Fruit fly (Drosophila melanogaster) whole organism, embryonic: Measurements from ENCODE around the gene Snx6.

Source experiments
- ATbp ChIP-seq: fragments of 200-800 bp; sonication (Bioruptor generic); optimal IDR thresholded peaks from 2 replicates; lab custom pipeline; 2017; ENCODE audit warnings: missing biosample characterization, mild to moderate bottlenecking, missing genetic modification characterization, missing genetic modification reagents
- Ada2b ChIP-seq: fragments of 200-800 bp; sonication (Bioruptor generic); IDR thresholded peaks from 2 replicates; pipeline ENCODE4 v1.3.6; 2022; ENCODE audit warnings: missing biosample characterization, missing genetic modification characterization
- Atf-2 ChIP-seq: fragments of 200-800 bp; sonication (Bioruptor generic); optimal IDR thresholded peaks from 2 replicates; lab custom pipeline; 2016; ENCODE audit warnings: missing biosample characterization, missing genetic modification characterization
- Atf6 ChIP-seq: fragments of 200-800 bp; sonication (Bioruptor generic); IDR thresholded peaks from 2 replicates; pipeline ENCODE4 v1.3.6; 2022; ENCODE audit warnings: missing biosample characterization, missing genetic modification characterization
- Bgb ChIP-seq: fragments of 200-800 bp; sonication (Bioruptor generic); IDR thresholded peaks from 2 replicates; pipeline ENCODE4 v1.3.6; 2022; ENCODE audit warnings: missing biosample characterization, missing genetic modification characterization; ENCODE audit not compliant: partially characterized antibody
- BtbVII ChIP-seq: fragments of 200-800 bp; sonication (Bioruptor generic); optimal IDR thresholded peaks from 3 replicates; lab custom pipeline; 2017; ENCODE audit warnings: missing biosample characterization, mild to moderate bottlenecking, missing genetic modification characterization
- CG10366 ChIP-seq: fragments of 200-800 bp; sonication (Bioruptor generic); IDR thresholded peaks from 2 replicates; pipeline ENCODE4 v1.3.6; 2022; ENCODE audit warnings: missing biosample characterization, missing genetic modification characterization
- CG11085 ChIP-seq: fragments of 200-800 bp; sonication (Bioruptor generic); IDR thresholded peaks from 2 replicates; pipeline ENCODE4 v1.3.6; 2022; ENCODE audit warnings: missing biosample characterization, missing genetic modification characterization
- CG11247 ChIP-seq: fragments of 200-800 bp; sonication (Bioruptor generic); IDR thresholded peaks from 2 replicates; pipeline ENCODE4 v1.3.6; 2022; ENCODE audit warnings: missing biosample characterization, missing genetic modification characterization
- CG11695 ChIP-seq: fragments of 200-800 bp; sonication (Bioruptor generic); IDR thresholded peaks from 3 replicates; pipeline ENCODE4 v1.3.6; 2022; ENCODE audit warnings: missing biosample characterization, missing genetic modification characterization
- CG12391 ChIP-seq: fragments of 200-800 bp; sonication (Bioruptor generic); optimal IDR thresholded peaks from 3 replicates; lab custom pipeline; 2018; ENCODE audit warnings: missing biosample characterization, mild to moderate bottlenecking, missing genetic modification characterization, moderate library complexity
- CG13123 ChIP-seq: fragments of 200-800 bp; sonication (Bioruptor generic); optimal IDR thresholded peaks from 2 replicates; lab custom pipeline; 2016; ENCODE audit warnings: missing biosample characterization, missing genetic modification characterization
- CG13624 ChIP-seq: fragments of 200-800 bp; sonication (Bioruptor generic); optimal IDR thresholded peaks from 2 replicates; lab custom pipeline; 2016; ENCODE audit warnings: missing biosample characterization, missing genetic modification characterization
- CG14441 ChIP-seq: fragments of 200-800 bp; sonication (Bioruptor generic); IDR thresholded peaks from 2 replicates; pipeline ENCODE4 v1.3.6; 2022; ENCODE audit warnings: missing biosample characterization, missing genetic modification characterization
- CG15696 ChIP-seq: fragments of 200-800 bp; sonication (Bioruptor generic); optimal IDR thresholded peaks from 2 replicates; lab custom pipeline; 2019; ENCODE audit warnings: missing biosample characterization, mild to moderate bottlenecking, missing genetic modification characterization, moderate library complexity
- CG16813 ChIP-seq: fragments of 200-800 bp; sonication (Bioruptor generic); IDR thresholded peaks from 3 replicates; pipeline ENCODE4 v1.3.6; 2022; ENCODE audit warnings: missing biosample characterization, missing genetic modification characterization; ENCODE audit not compliant: partially characterized antibody
- CG18011 ChIP-seq: fragments of 200-800 bp; sonication (Bioruptor generic); optimal IDR thresholded peaks from 2 replicates; lab custom pipeline; 2017; ENCODE audit warnings: missing biosample characterization, missing genetic modification characterization, mild to moderate bottlenecking, moderate library complexity, missing genotype
- CG18599 ChIP-seq: fragments of 200-800 bp; sonication (Bioruptor generic); optimal IDR thresholded peaks from 3 replicates; lab custom pipeline; 2017; ENCODE audit warnings: missing biosample characterization, missing genetic modification characterization, mild to moderate bottlenecking, moderate library complexity, missing genetic modification reagents
- CG5180 ChIP-seq: fragments of 200-800 bp; sonication (Bioruptor generic); optimal IDR thresholded peaks from 3 replicates; lab custom pipeline; 2017; ENCODE audit warnings: missing biosample characterization, missing genetic modification characterization, mild to moderate bottlenecking, moderate library complexity, missing genetic modification reagents
- CG5953 ChIP-seq: fragments of 200-800 bp; sonication (Bioruptor generic); IDR thresholded peaks from 2 replicates; pipeline ENCODE4 v1.3.6; 2022; ENCODE audit warnings: missing biosample characterization, missing genetic modification characterization
- CG7357 ChIP-seq: fragments of 200-800 bp; sonication (Bioruptor generic); IDR thresholded peaks from 3 replicates; pipeline ENCODE4 v1.3.6; 2022; ENCODE audit warnings: missing biosample characterization, missing genetic modification characterization
- CG7745 ChIP-seq: fragments of 200-800 bp; sonication (Bioruptor generic); optimal IDR thresholded peaks from 2 replicates; lab custom pipeline; 2018; ENCODE audit warnings: missing biosample characterization, mild to moderate bottlenecking, missing genetic modification characterization, moderate library complexity
- CG9609 ChIP-seq: fragments of 200-800 bp; sonication (Bioruptor generic); optimal IDR thresholded peaks from 3 replicates; lab custom pipeline; 2016; ENCODE audit warnings: missing biosample characterization, missing genetic modification characterization
- Hr51 ChIP-seq, 2 experiments: fragments of 200-800 bp; sonication (Bioruptor generic); optimal IDR thresholded peaks; 2 replicates in 1 of 2; 3 replicates in 1 of 2; lab custom pipeline; 2016 to 2018; ENCODE audit warnings: missing biosample characterization in 2 of 2, missing genetic modification characterization in 2 of 2, mild to moderate bottlenecking in 1 of 2, moderate library complexity in 1 of 2
- Kr ChIP-seq: fragments of 200-800 bp; sonication (Bioruptor generic); optimal IDR thresholded peaks from 2 replicates; lab custom pipeline; 2017; ENCODE audit warnings: missing biosample characterization, mild to moderate bottlenecking, missing genetic modification characterization
- Oaz ChIP-seq: fragments of 200-800 bp; sonication (Bioruptor generic); IDR thresholded peaks from 2 replicates; pipeline ENCODE4 v1.3.6; 2022; ENCODE audit warnings: missing biosample characterization, missing genetic modification characterization
- Rfx ChIP-seq: fragments of 200-800 bp; sonication (Bioruptor generic); IDR thresholded peaks from 2 replicates; pipeline ENCODE4 v1.3.6; 2022; ENCODE audit warnings: missing biosample characterization, missing genetic modification characterization
- Sry-β ChIP-seq: fragments of 200-800 bp; sonication (Bioruptor generic); optimal IDR thresholded peaks from 2 replicates; lab custom pipeline; 2018; ENCODE audit warnings: missing biosample characterization, mild to moderate bottlenecking, missing genetic modification characterization, moderate library complexity
- Stat92E ChIP-seq, 3 experiments: fragments of >200 bp in 2 of 3; fragments of 200-800 bp in 1 of 3; sonication (Bioruptor generic) in 1 of 3; optimal IDR thresholded peaks; 2 replicates each; lab custom pipeline; 2017 to 2019; ENCODE audit warnings: missing biosample characterization in 3 of 3, missing genetic modification characterization in 3 of 3, mild to moderate bottlenecking in 1 of 3, moderate library complexity in 1 of 3
- ato ChIP-seq: fragments of 200-800 bp; sonication (Bioruptor generic); IDR thresholded peaks from 2 replicates; pipeline ENCODE4 v1.3.6; 2022; ENCODE audit warnings: missing biosample characterization, missing genetic modification characterization; ENCODE audit not compliant: partially characterized antibody
- az2 ChIP-seq: fragments of 200-800 bp; sonication (Bioruptor generic); optimal IDR thresholded peaks from 3 replicates; lab custom pipeline; 2016; ENCODE audit warnings: missing biosample characterization, missing genetic modification characterization
- br ChIP-seq: fragments of >200 bp; optimal IDR thresholded peaks from 2 replicates; lab custom pipeline; 2017
- bsh ChIP-seq, 2 experiments: fragments of 200-800 bp; sonication (Bioruptor generic); optimal IDR thresholded peaks; 2 replicates each; lab custom pipeline; 2017 to 2018; ENCODE audit warnings: mild to moderate bottlenecking in 2 of 2, missing biosample characterization in 2 of 2, missing genetic modification characterization in 2 of 2, moderate library complexity in 1 of 2
- ci ChIP-seq: fragments of 200-800 bp; sonication (Bioruptor generic); IDR thresholded peaks from 3 replicates; pipeline ENCODE4 v1.3.6; 2022; ENCODE audit warnings: missing biosample characterization, missing genetic modification characterization
- cwo ChIP-seq: fragments of 200-800 bp; sonication (Bioruptor generic); optimal IDR thresholded peaks from 3 replicates; lab custom pipeline; 2017; ENCODE audit warnings: missing biosample characterization, missing genetic modification characterization, mild to moderate bottlenecking, moderate library complexity, missing genetic modification reagents
- dmrt11E ChIP-seq: fragments of 200-800 bp; sonication (Bioruptor generic); optimal IDR thresholded peaks from 3 replicates; lab custom pipeline; 2018; ENCODE audit warnings: missing biosample characterization, mild to moderate bottlenecking, missing genetic modification characterization, moderate library complexity
- dysf ChIP-seq: fragments of 200-800 bp; sonication (Bioruptor generic); IDR thresholded peaks from 3 replicates; pipeline ENCODE4 v1.3.6; 2022; ENCODE audit warnings: missing biosample characterization, missing genetic modification characterization
- ewg ChIP-seq: fragments of 200-800 bp; sonication (Bioruptor generic); optimal IDR thresholded peaks from 3 replicates; lab custom pipeline; 2017; ENCODE audit warnings: mild to moderate bottlenecking, missing biosample characterization, missing genetic modification reagents, missing genetic modification characterization
- fd102C ChIP-seq: fragments of 200-800 bp; sonication (Bioruptor generic); optimal IDR thresholded peaks from 2 replicates; lab custom pipeline; 2018; ENCODE audit warnings: missing biosample characterization, mild to moderate bottlenecking, missing genetic modification characterization, moderate library complexity
- fd96Cb ChIP-seq: fragments of 200-800 bp; sonication (Bioruptor generic); optimal IDR thresholded peaks from 2 replicates; lab custom pipeline; 2018; ENCODE audit warnings: missing biosample characterization, mild to moderate bottlenecking, missing genetic modification characterization, moderate library complexity
- ind ChIP-seq: fragments of 200-800 bp; sonication (Bioruptor generic); optimal IDR thresholded peaks from 3 replicates; lab custom pipeline; 2016; ENCODE audit warnings: missing biosample characterization, missing genetic modification characterization
- luna ChIP-seq: fragments of 200-800 bp; sonication (Bioruptor generic); optimal IDR thresholded peaks from 2 replicates; lab custom pipeline; 2016; ENCODE audit warnings: missing biosample characterization, missing genetic modification characterization
- mld ChIP-seq: fragments of 200-800 bp; sonication (Bioruptor generic); IDR thresholded peaks from 3 replicates; pipeline ENCODE4 v1.3.6; 2022; ENCODE audit warnings: missing biosample characterization, missing genetic modification characterization; ENCODE audit not compliant: partially characterized antibody
- nau ChIP-seq: fragments of 200-800 bp; sonication (Bioruptor generic); optimal IDR thresholded peaks from 3 replicates; lab custom pipeline; 2017; ENCODE audit warnings: missing biosample characterization, mild to moderate bottlenecking, missing genetic modification characterization, missing genetic modification reagents
- nmo ChIP-seq: fragments of 200-800 bp; sonication (Bioruptor generic); optimal IDR thresholded peaks from 2 replicates; lab custom pipeline; 2018; ENCODE audit warnings: missing biosample characterization, mild to moderate bottlenecking, missing genetic modification characterization, moderate library complexity
- pita ChIP-seq: fragments of 200-800 bp; sonication (Bioruptor generic); optimal IDR thresholded peaks from 2 replicates; lab custom pipeline; 2017; ENCODE audit warnings: missing biosample characterization, mild to moderate bottlenecking, missing genetic modification characterization
- sr ChIP-seq: fragments of 200-800 bp; sonication (Bioruptor generic); IDR thresholded peaks from 3 replicates; pipeline ENCODE4 v1.3.6; 2022; ENCODE audit warnings: missing biosample characterization, missing genetic modification characterization
- tll ChIP-seq, 2 experiments: fragments of 200-800 bp in 1 of 2; fragments of >200 bp in 1 of 2; sonication (Bioruptor generic) in 1 of 2; optimal IDR thresholded peaks; 2 replicates each; lab custom pipeline; 2017 to 2019; ENCODE audit warnings: missing biosample characterization in 2 of 2, missing genetic modification characterization in 2 of 2, mild to moderate bottlenecking in 1 of 2, moderate library complexity in 1 of 2

Snx6 gene

dm6 chr2L:8212666-8213270 lies 7.8 kb downstream of the Snx6 start, which contains the start of the genes CG8372 and CG8360 (continued):
- TF ChIP-seq tll (GFP tag; optimal IDR thresholded peaks at IDR 0.05; lab: Kevin White, UChicago) (peak in 1 of 2 experiments; percentile 72), CG7745 (tag; lab: Kevin White, UChicago) (peak; percentile 18), ewg (GFP tag; lab: Kevin White, UChicago) (peak; percentile 95), CG13123 (GFP tag; lab: Kevin White, UChicago) (peak; percentile 98), CG16813 (no peak), Atf-2 (GFP tag; lab: Kevin White, UChicago) (peak; percentile 99), nmo (GFP tag; lab: Kevin White, UChicago) (peak; percentile 99), CG12391 (tag; lab: Kevin White, UChicago) (peak; percentile 99), CG5180 (GFP tag; lab: Kevin White, UChicago) (peak; percentile 91), ci (GFP tag; lab: Robert Waterston, UW) (peak; percentile 99), CG11247 (peak; percentile 99), CG18011 (GFP tag; lab: Kevin White, UChicago) (peak; percentile 93), nau (GFP tag; lab: Kevin White, UChicago) (peak; percentile 99), Sry-β (peak; percentile 72), CG5953 (GFP tag; lab: Robert Waterston, UW) (peak; percentile 98), Kr (GFP tag; lab: Kevin White, UChicago) (peak; percentile 18), dmrt11E (peak; percentile 95), fd102C (GFP tag; lab: Kevin White, UChicago) (peak; percentile 90), CG14441 (GFP tag; lab: Robert Waterston, UW) (peak; percentile 99), CG15696 (tag; lab: Kevin White, UChicago) (peak; percentile 96), dysf (GFP tag; lab: Robert Waterston, UW) (peak; percentile 99), Hr51 (GFP tag; optimal IDR thresholded peaks at IDR 0.05; lab: Kevin White, UChicago) (peak; percentile 99), mld (GFP tag; lab: Robert Waterston, UW) (no peak), Bgb (GFP tag; lab: Robert Waterston, UW) (peak; percentile 33; the same call in 1 of the 2 replicates), CG11085 (GFP tag; lab: Robert Waterston, UW) (peak; percentile 98), cwo (GFP tag; lab: Kevin White, UChicago) (peak; percentile 97), Oaz (GFP tag; lab: Robert Waterston, UW) (peak; percentile 98), CG11695 (GFP tag; lab: Robert Waterston, UW) (peak; percentile 99), CG10366 (GFP tag; lab: Robert Waterston, UW) (peak; percentile 99), luna (GFP tag; lab: Kevin White, UChicago) (peak; percentile 97), fd96Cb (peak; percentile 98), ato (GFP tag; lab: Robert Waterston, UW) (peak; percentile 44; the same call in 1 of the 2 replicates), Stat92E (GFP tag; optimal IDR thresholded peaks at IDR 0.05; lab: Kevin White, UChicago) (peak in 1 of 3 experiments; percentile 91), sr (GFP tag; lab: Robert Waterston, UW) (peak; percentile 97), Ada2b (peak; percentile 99), BtbVII (GFP tag; lab: Kevin White, UChicago) (peak; percentile 98), ind (peak; percentile 99), az2 (GFP tag; lab: Kevin White, UChicago) (peak; percentile 99), br (no peak), pita (no peak), Rfx (GFP tag; lab: Robert Waterston, UW) (peak; percentile 100), ATbp (GFP tag; lab: Kevin White, UChicago) (peak; percentile 98), CG13624 (GFP tag; lab: Kevin White, UChicago) (peak; percentile 99), bsh (GFP tag; optimal IDR thresholded peaks at IDR 0.05; lab: Kevin White, UChicago) (peak; percentile 98 to 99), Atf6 (GFP tag; lab: Robert Waterston, UW) (peak; percentile 99), CG9609 (GFP tag; lab: Kevin White, UChicago) (peak; percentile 99), CG18599 (GFP tag; lab: Kevin White, UChicago) (peak; percentile 99), CG7357 (peak; percentile 95)
